Worm (Caenorhabditis elegans): ENCODE measurements around the gene srh-265.

DNA sequence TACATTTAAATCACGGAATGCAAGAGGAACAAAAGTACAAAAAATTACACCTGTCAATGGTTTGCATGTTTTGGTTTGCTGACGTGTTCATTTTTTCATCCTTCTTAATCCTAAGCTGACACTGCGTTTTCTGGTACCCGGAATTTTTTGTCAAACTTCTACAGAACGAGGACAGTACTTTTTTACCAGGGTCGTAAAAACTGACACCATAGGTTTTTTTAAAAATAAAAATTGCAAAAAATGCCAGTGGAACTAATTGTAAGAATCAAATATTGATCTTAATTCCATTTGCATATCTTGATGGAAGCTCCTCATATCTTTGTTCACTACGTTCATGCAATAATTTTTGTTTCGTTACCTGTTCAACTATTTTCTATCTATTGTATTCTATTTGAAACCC is 11.2 kb upstream of the srh-265 start, which contains the start of gene srh-258:
- TF ChIP-seq unc-55 (GFP tag; optimal IDR thresholded peaks at IDR 0.05) = no peak
- no peak for TF ChIP-seq ceh-22 (tag; optimal IDR thresholded peaks at IDR 0.05)

Measured in whole organism, late embryonic.